Worm (Caenorhabditis elegans) whole organism, L4/young adult: ENCODE measurements around the gene lem-2.

Experiments
- W03F9.2 ChIP-seq: fragments of 150-350 bp; optimal IDR thresholded peaks from 2 replicates; lab custom pipeline; 2014; ENCODE audit warnings: missing biosample characterization, missing genetic modification characterization
- him-1 ChIP-seq: sonication (generic microtip); optimal IDR thresholded peaks from 2 replicates; lab custom pipeline; 2016; ENCODE audit warnings: missing genotype, missing genetic modification reagents, missing genetic modification characterization, missing compliant biosample characterization

ce11 chrII:14064051-14064450 is 801 bp downstream of the lem-2 start:
- TF ChIP-seq W03F9.2 (tag; lab: Kevin White, UChicago) (no peak), him-1 (tag; lab: Kevin White, UChicago) (no peak)
